Worm (Caenorhabditis elegans): ENCODE measurements around the gene F41C3.11.

F41C3.11 gene

ce11 chrII:4736585-4736984 lies 2.8 kb upstream of the F41C3.11 start:
- TF ChIP-seq nhr-71 (tag; optimal IDR thresholded peaks at IDR 0.05) (peak; percentile 65), lsy-2 (tag; optimal IDR thresholded peaks at IDR 0.05) (peak; percentile 19 to 20), unc-98 (GFP tag; IDR thresholded peaks at IDR 0.05) (no peak), snu-23 (GFP tag; optimal IDR thresholded peaks at IDR 0.05) (peak; percentile 19), nhr-11 (tag; optimal IDR thresholded peaks at IDR 0.05) (no peak), sptf-1 (tag; optimal IDR thresholded peaks at IDR 0.05) (no peak), lin-14 (GFP tag; optimal IDR thresholded peaks at IDR 0.05) (peak; percentile 60), rnt-1 (tag; optimal IDR thresholded peaks at IDR 0.05) (peak; percentile 38), C16A3.4 (tag; optimal IDR thresholded peaks at IDR 0.05) (no peak), snpc-4 (tag; optimal IDR thresholded peaks at IDR 0.05) (no peak), pag-3 (tag; optimal IDR thresholded peaks at IDR 0.05; ENCODE audit: borderline replicate concordance, insufficient read depth) (peak; percentile 58), mef-2 (tag; optimal IDR thresholded peaks at IDR 0.05) (no peak), ztf-11 (tag; optimal IDR thresholded peaks at IDR 0.05) (no peak), aly-2 (tag; optimal IDR thresholded peaks at IDR 0.05) (no peak), fkh-8 (tag; optimal IDR thresholded peaks at IDR 0.05) (no peak), C04F5.9 (tag; optimal IDR thresholded peaks at IDR 0.05) (no peak), unc-62 (GFP tag; optimal IDR thresholded peaks at IDR 0.05) (no peak), pax-3 (tag; optimal IDR thresholded peaks at IDR 0.05) (no peak), grh-1 (GFP tag; IDR thresholded peaks at IDR 0.05) (no peak), sox-4 (tag; optimal IDR thresholded peaks at IDR 0.05) (no peak), elt-2 (tag; optimal IDR thresholded peaks at IDR 0.05) (no peak), zip-4 (GFP tag; optimal IDR thresholded peaks at IDR 0.05) (no peak), egl-13 (tag; optimal IDR thresholded peaks at IDR 0.05) (no peak), nhr-90 (tag; optimal IDR thresholded peaks at IDR 0.05; ENCODE audit: poor library complexity) (no peak), zag-1 (tag; optimal IDR thresholded peaks at IDR 0.05) (no peak), fos-1 (tag; optimal IDR thresholded peaks at IDR 0.05) (no peak), pqm-1 (tag; optimal IDR thresholded peaks at IDR 0.05) (no peak), efl-1 (optimal IDR thresholded peaks at IDR 0.05) (peak in 1 of 2 experiments; percentile 12), efl-1 (GFP tag; optimal IDR thresholded peaks at IDR 0.05 in 1 of 2) (peak in 1 of 2 experiments; percentile 82), fkh-4 (tag; optimal IDR thresholded peaks at IDR 0.05; ENCODE audit: borderline replicate concordance) (no peak), hlh-17 (GFP tag; optimal IDR thresholded peaks at IDR 0.05; ENCODE audit: borderline replicate concordance) (no peak), nhr-12 (tag; optimal IDR thresholded peaks at IDR 0.05) (no peak), dpl-1 (GFP tag; optimal IDR thresholded peaks at IDR 0.05) (no peak), sup-37 (GFP tag; optimal IDR thresholded peaks at IDR 0.05) (no peak), Y116A8C.19 (tag; optimal IDR thresholded peaks at IDR 0.05; ENCODE audit: borderline replicate concordance) (no peak), nhr-20 (tag; optimal IDR thresholded peaks at IDR 0.05) (no peak), C34B4.2 (tag; optimal IDR thresholded peaks at IDR 0.05) (no peak), isw-1 (GFP tag; IDR thresholded peaks at IDR 0.05) (no peak), alr-1 (tag; optimal IDR thresholded peaks at IDR 0.05; ENCODE audit: borderline replicate concordance) (no peak), hlh-4 (tag; optimal IDR thresholded peaks at IDR 0.05) (no peak), ceh-88 (GFP tag; IDR thresholded peaks at IDR 0.05) (no peak), xbp-1 (tag; optimal IDR thresholded peaks at IDR 0.05) (no peak), lin-13 (GFP tag; optimal IDR thresholded peaks at IDR 0.05) (no peak), dsc-1 (tag; optimal IDR thresholded peaks at IDR 0.05) (no peak), tlp-1 (tag; optimal IDR thresholded peaks at IDR 0.05) (no peak), egl-27 (tag; optimal IDR thresholded peaks at IDR 0.05) (no peak), ama-1 (optimal IDR thresholded peaks at IDR 0.05) (no peak), lir-3 (tag; optimal IDR thresholded peaks at IDR 0.05; ENCODE audit: poor library complexity) (no peak), lin-15B (tag; optimal IDR thresholded peaks at IDR 0.05) (no peak), ces-1 (GFP tag; optimal IDR thresholded peaks at IDR 0.05) (no peak), blmp-1 (tag; optimal IDR thresholded peaks at IDR 0.05) (no peak), lin-39 (tag; optimal IDR thresholded peaks at IDR 0.05) (no peak)
